Worm (Caenorhabditis elegans) whole organism, L1 larva: ENCODE measurements around the gene rde-12.

Experiments used
- ceh-8 ChIP-seq: fragments of 200-800 bp; sonication (Bioruptor generic); optimal IDR thresholded peaks from 2 replicates; lab custom pipeline; 2018; ENCODE audit warnings: mild to moderate bottlenecking, missing genetic modification characterization, moderate library complexity, missing compliant biosample characterization
- mdl-1 ChIP-seq, 2 experiments: fragments of 150-350 bp; optimal IDR thresholded peaks; 2 replicates each; lab custom pipeline; 2014 to 2017; ENCODE audit warnings: missing biosample characterization in 2 of 2, missing genetic modification characterization in 2 of 2, inconsistent platforms in 1 of 2
- nhr-11 ChIP-seq: fragments of 150-350 bp; optimal IDR thresholded peaks from 2 replicates; lab custom pipeline; 2014; ENCODE audit warnings: missing biosample characterization, missing genetic modification characterization
- pqm-1 ChIP-seq: sonication (generic microtip); optimal IDR thresholded peaks from 3 replicates; lab custom pipeline; 2017; ENCODE audit warnings: missing biosample characterization, missing genetic modification characterization

- TF ChIP-seq nhr-11 (tag; lab: Kevin White, UChicago) (no peak), ceh-8 (GFP tag; lab: Kevin White, UChicago) (no peak), pqm-1 (tag; lab: Kevin White, UChicago) (no peak), mdl-1 (tag; optimal IDR thresholded peaks at IDR 0.05; lab: Kevin White, UChicago) (no peak)
Measured at ce11 chrV:13694103-13694502, 28.9 kb downstream of the rde-12 start.
